Fruit fly (Drosophila melanogaster) whole organism: Measurements from ENCODE around the gene dod.

Experiments used
- CG8478 ChIP-seq: fragments of >200 bp; optimal IDR thresholded peaks from 2 replicates; lab custom pipeline; 2018; ENCODE audit warnings: inconsistent platforms
- Dll ChIP-seq: fragments of >200 bp; optimal IDR thresholded peaks from 2 replicates; lab custom pipeline; 2017
- EcR ChIP-seq, 2 experiments: fragments of >200 bp; optimal IDR thresholded peaks; 2 replicates each; lab custom pipeline; 2017; ENCODE audit warnings: missing biosample characterization in 2 of 2, missing genetic modification characterization in 2 of 2, missing genetic modification reagents in 2 of 2
- pan ChIP-seq: fragments of >200 bp; optimal IDR thresholded peaks from 2 replicates; lab custom pipeline; 2017
- psq ChIP-seq: fragments of >200 bp; optimal IDR thresholded peaks from 2 replicates; lab custom pipeline; 2017
- usp ChIP-seq: fragments of >200 bp; optimal IDR thresholded peaks from 2 replicates; lab custom pipeline; 2017; ENCODE audit warnings: missing biosample characterization, missing genetic modification characterization, mixed read lengths

The dod gene

DNA sequence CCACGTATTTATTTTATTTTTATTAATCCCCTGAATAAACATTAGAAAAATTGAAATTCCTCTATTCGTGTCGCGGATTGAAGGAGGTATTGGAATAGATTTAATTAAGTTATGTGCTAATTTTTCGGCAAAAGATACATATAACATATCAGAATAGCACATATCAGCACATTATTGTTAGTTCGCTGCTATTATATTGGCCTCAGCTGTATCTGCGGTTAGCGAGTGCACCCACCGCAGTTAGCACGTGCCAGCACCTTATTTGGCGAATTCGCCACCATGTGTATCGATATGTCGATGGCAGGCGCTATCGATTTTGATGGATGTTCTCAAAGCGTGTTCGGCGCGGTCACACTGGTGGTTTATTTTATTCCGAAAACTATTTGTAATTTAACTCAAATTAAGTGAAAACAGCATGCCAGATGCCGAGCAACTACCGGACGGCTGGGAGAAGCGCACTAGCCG is at the start of gene dod:
Gene dod, plus strand, starts transcription at position 323 of the 465 bp plus-strand sequence.
- no peak for TF ChIP-seq usp (GFP tag; lab: Kevin White, UChicago)
- no peak for TF ChIP-seq CG8478
- TF ChIP-seq EcR (GFP tag; optimal IDR thresholded peaks at IDR 0.05; lab: Kevin White, UChicago) = no peak
- no peak for TF ChIP-seq psq (lab: Kevin White, UChicago)
- TF ChIP-seq pan = no peak
- TF ChIP-seq Dll (lab: Kevin White, UChicago) = no peak

DNA sequence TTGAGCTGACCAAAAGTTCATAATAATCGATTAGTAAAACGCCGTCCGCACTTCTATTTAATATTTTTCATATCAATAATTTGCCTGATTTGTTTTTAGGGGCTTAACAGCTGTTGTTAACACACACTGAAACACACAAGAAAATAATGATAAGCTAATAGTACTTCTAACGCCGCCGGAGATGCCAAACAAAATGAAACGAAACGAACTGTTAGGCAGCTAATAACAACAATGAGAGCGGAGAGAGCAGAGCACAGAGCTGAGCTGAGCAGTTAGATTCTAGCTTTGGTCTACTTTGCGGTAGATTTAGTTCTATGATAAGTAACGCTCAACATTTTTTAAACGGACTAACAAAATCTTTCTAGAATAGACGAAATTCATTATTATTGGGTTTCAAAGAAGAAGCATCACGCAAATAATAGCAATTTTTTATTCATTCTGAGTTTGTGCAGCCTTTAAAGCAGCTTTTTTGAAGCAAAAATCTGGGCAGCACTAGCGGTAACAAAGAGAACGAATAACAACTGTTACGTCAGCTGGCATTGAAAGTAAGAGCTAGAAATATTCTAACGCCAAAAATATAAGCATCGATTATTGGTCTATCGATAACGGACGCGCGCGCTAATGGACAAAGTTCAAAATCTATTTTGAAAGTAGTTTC is 38.5 kb upstream of the dod start, which contains the start of gene Abca3:
Gene Abca3, minus strand, starts transcription at position 181 of the 658 bp plus-strand sequence.
- no peak for TF ChIP-seq psq (lab: Kevin White, UChicago)
- no peak for TF ChIP-seq EcR (GFP tag; optimal IDR thresholded peaks at IDR 0.05; lab: Kevin White, UChicago)
- TF ChIP-seq Dll (lab: Kevin White, UChicago) = no peak
- TF ChIP-seq pan = no peak
- TF ChIP-seq usp (GFP tag; lab: Kevin White, UChicago) = no peak
- TF ChIP-seq CG8478 = no peak

DNA sequence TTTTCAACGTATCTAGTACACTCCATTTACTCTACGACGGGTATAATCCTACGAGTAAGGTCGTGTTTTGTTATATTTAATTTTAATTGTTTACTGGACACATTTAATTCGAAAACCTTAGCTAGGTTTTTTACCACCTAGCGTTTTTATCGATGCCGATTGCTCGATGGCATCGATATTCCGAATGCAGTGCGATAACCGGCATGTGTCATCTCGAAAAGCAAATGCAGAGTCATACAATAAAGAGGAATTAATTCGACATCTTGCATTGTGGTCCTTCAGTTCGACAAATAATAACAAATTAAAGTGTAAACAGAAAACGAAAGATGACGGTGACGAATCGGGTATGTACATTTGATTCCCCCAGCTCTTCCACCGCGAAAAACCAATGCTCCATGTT is 29.3 kb upstream of the dod start, which contains the start of gene Rpt6:
Gene Rpt6, plus strand, starts transcription at position 201 of the 400 bp plus-strand sequence.
- TF ChIP-seq Dll (lab: Kevin White, UChicago) (no peak), psq (lab: Kevin White, UChicago) (no peak), pan (no peak), usp (GFP tag; lab: Kevin White, UChicago) (no peak), CG8478 (no peak), EcR (GFP tag; optimal IDR thresholded peaks at IDR 0.05; lab: Kevin White, UChicago) (no peak)

DNA sequence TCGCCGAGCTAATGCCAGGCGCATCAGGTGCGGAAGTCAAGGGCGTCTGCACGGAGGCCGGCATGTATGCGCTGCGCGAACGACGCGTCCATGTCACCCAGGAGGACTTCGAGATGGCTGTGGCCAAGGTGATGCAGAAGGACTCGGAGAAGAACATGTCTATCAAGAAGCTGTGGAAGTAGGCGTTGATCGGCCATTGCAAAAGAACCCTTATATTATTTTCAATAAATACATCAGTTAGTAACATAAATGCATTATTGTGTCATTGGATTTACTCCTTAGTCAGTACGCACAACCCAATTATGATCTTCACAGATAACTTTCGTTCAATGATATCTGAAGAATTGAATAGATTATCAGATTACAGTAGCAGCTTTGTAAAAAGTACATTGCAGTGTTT is 27.7 kb upstream of the dod start, which contains the start of gene CG1801:
Gene CG1801, minus strand, starts transcription at position 101 of the 400 bp plus-strand sequence.
- TF ChIP-seq Dll (lab: Kevin White, UChicago) (no peak), psq (lab: Kevin White, UChicago) (no peak), EcR (GFP tag; optimal IDR thresholded peaks at IDR 0.05; lab: Kevin White, UChicago) (no peak), CG8478 (no peak), usp (GFP tag; lab: Kevin White, UChicago) (no peak), pan (no peak)

DNA sequence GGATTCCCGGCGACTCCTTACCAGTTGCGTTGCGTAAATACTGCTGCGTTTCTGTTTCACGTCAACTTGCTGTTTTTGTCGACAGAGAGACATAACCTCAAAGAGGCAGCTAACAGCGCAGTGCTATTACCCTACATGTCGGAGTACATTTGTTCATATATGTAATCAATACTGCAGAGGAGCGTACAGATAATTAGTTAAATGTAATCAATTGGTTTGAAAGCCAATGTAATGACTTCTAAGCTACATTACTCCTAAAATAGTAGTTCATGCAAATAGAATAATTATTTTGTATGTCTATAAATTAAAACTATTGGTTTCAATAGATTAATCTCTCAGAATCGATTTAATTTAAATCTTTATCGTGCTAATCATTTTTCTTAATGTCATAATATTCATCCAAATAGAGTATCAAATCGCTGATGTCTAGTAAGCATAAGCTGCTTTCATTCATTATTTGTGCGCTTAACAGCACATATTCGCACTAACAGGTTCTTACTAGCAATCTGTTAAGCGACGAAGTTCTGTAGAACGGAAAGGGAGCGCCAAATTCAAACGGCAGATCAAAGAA is 25.9 kb upstream of the dod start, which contains the start of the genes SLIRP1 and anox:
Gene SLIRP1, minus strand, starts transcription at position 95 of the 571 bp plus-strand sequence.
Gene anox, minus strand, starts transcription at position 95 of the 571 bp plus-strand sequence.
- TF ChIP-seq Dll (lab: Kevin White, UChicago) (no peak), EcR (GFP tag; optimal IDR thresholded peaks at IDR 0.05; lab: Kevin White, UChicago) (no peak), usp (GFP tag; lab: Kevin White, UChicago) (no peak), psq (lab: Kevin White, UChicago) (no peak), CG8478 (no peak), pan (no peak)

DNA sequence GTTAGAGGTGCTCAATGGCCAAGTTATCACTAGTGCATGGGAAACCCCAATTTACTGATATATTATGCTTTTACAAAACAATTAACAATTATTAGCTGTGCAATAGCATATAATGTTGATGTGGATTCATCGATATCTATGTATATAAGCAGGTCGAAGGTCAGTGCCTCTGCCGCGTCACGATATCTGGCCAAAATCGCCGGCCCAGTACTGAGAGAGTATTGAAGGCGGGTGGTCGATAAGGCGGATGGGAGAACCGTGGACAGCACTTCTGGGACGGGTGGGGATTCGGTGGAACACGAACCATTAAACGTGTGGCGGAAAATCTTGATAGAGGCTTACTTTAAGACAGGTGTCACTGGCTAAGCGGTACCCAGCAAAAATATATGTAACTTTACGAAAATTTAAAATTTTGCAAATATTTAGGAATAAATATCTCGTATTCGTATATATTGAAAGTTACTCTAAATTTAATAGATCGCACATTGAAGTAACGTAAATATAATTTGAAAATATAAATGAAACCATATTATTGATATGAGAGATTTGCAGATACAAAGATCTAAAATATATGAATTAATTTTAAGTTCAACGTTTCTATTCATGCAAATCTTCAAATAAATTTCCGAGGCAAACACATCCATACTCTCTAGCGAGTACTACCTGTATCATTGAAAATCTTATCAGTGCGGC is 22.7 kb upstream of the dod start:
- TF ChIP-seq CG8478 (no peak), psq (lab: Kevin White, UChicago) (no peak), Dll (lab: Kevin White, UChicago) (no peak), EcR (GFP tag; optimal IDR thresholded peaks at IDR 0.05; lab: Kevin White, UChicago) (no peak), pan (no peak), usp (GFP tag; lab: Kevin White, UChicago) (no peak)

DNA sequence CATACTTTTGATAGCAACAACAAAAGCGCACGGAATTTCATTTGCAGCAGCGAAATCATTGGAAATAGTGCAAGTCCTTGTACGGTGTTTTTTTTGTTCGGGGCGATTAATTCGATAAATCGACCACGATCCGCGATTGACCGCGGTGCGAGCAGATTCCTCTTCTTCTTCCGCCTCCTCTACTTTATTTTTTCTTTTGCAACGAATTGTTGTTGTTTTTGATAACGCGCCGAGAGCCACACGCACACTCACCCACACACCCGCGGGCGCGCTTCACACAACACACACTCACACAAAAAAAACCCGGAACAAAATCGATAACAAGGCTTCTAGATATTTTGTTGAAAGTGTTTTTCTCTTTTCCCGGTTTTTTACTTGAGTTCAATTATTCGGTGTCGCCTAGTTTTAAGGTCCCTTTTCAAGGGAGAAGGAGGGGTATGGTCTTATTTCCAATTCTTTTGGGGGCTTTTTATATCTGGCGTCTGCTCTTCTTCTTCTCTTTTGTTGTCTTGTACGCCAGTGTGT is 21.9 kb upstream of the dod start:
- TF ChIP-seq usp (GFP tag; lab: Kevin White, UChicago) (no peak), CG8478 (no peak), Dll (lab: Kevin White, UChicago) (no peak), pan (no peak), psq (lab: Kevin White, UChicago) (no peak), EcR (GFP tag; optimal IDR thresholded peaks at IDR 0.05; lab: Kevin White, UChicago) (no peak)

DNA sequence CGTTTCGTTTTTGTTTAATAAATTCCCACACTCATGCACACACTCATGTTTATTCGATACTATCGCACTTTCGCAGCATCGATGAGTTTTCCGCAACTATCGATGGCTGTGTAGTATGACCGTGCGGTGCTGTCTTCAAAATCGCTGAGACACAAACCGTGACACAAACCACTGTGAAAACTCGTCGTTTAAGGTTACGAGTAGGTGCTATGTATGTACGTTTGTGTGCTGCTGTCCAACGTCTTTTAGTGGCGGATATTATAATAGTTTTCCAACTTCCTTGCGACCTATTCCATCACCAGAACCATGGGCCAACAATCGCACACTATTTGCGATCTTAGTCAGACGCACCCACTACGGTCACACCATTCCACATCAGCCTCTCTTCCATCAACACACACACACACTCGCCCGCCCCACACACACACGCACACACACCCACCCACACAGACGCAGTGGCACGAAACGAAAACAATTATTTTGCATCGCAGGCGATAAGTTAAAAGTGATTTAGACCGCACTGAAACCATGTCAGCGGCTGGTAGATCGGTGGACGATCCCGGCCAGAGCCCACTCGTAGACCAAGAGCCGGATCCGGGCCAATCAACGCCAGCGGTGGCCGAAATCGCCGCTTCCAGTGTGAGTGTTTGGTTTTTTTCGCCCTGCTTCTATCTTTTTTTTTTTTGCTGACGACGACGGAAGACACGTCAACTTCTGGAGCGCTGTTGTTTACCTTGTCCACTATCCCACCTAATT is 21.0 kb upstream of the dod start, which contains the start of the genes Dd and CG1486:
Gene Dd, minus strand, starts transcription at position 77 of the 756 bp plus-strand sequence.
Gene CG1486, plus strand, starts transcription at position 114 of the 756 bp plus-strand sequence.
- TF ChIP-seq CG8478 = no peak
- no peak for TF ChIP-seq EcR (GFP tag; optimal IDR thresholded peaks at IDR 0.05; lab: Kevin White, UChicago)
- no peak for TF ChIP-seq Dll (lab: Kevin White, UChicago)
- no peak for TF ChIP-seq psq (lab: Kevin White, UChicago)
- TF ChIP-seq pan = no peak
- no peak for TF ChIP-seq usp (GFP tag; lab: Kevin White, UChicago)

DNA sequence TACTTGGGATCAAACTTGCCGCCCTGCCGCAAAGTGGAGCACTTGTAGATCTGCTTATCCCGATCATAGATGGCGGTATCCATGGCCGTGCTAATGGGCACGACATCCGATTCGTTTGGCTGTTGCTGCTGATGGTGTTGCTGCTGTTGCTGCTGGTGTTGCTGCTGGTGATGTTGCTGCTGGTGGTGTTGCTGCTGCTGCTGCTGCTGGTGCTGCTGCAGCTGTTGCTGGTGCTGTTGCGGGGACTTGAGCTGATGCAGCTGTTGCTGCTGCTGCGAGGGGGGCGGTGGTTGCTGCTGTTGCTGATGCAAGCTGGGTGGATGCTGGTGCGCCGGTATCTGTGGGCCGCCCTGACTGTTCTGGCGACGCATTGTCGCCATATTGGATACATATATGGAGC is 12.0 kb upstream of the dod start:
- TF ChIP-seq Dll (lab: Kevin White, UChicago) (no peak), pan (no peak), usp (GFP tag; lab: Kevin White, UChicago) (no peak), EcR (GFP tag; optimal IDR thresholded peaks at IDR 0.05; lab: Kevin White, UChicago) (no peak), CG8478 (no peak)

DNA sequence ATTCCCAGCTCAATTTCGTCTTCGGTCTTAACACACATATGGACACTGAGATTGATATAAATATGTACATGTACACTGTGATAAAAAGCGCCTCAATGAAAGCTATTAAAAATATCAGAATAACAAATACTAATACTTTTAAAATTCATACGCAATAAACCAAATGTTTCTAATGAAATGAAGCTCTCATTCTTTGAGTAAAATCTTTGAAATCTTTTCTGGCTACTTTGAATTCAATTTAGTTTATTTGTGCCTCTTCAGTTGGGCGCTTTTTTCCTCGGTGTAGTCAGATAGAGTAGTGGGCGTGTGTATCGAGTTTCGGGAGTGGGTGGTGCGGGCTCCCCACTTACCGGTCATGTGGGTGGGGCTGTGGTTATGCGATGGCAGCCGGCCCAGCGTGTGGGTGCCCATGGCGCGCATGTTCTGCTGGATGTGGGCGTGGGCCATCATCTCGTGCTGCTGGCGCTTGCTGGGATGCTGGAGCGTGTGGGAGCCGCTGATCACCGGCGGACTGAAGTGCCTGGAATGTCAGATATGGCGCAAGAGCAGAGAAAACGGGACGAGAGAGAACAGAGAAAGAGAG is 10.5 kb upstream of the dod start:
- TF ChIP-seq CG8478 (no peak), Dll (lab: Kevin White, UChicago) (no peak), pan (no peak), psq (lab: Kevin White, UChicago) (no peak), usp (GFP tag; lab: Kevin White, UChicago) (no peak), EcR (GFP tag; optimal IDR thresholded peaks at IDR 0.05; lab: Kevin White, UChicago) (no peak)
